Fruit fly (Drosophila melanogaster) whole organism, embryonic: ENCODE data around the gene Vha16-2.

Experiments
- Atf-2 ChIP-seq: fragments of 200-800 bp; sonication (Bioruptor generic); optimal IDR thresholded peaks from 2 replicates; lab custom pipeline; 2016; ENCODE audit warnings: missing biosample characterization, missing genetic modification characterization
- CG10267 ChIP-seq: fragments of 200-800 bp; sonication (Bioruptor generic); optimal IDR thresholded peaks from 2 replicates; lab custom pipeline; 2018; ENCODE audit warnings: missing biosample characterization, mild to moderate bottlenecking, missing genetic modification characterization, moderate library complexity
- CG10321 ChIP-seq: fragments of 200-800 bp; sonication (Bioruptor generic); IDR thresholded peaks from 2 replicates; pipeline ENCODE4 v1.3.6; 2022; ENCODE audit warnings: missing biosample characterization, missing genetic modification characterization
- CG11456 ChIP-seq: fragments of 200-800 bp; sonication (Bioruptor generic); IDR thresholded peaks from 3 replicates; pipeline ENCODE4 v1.3.6; 2022; ENCODE audit warnings: missing biosample characterization, missing genetic modification characterization
- CG12659 ChIP-seq: fragments of 200-800 bp; sonication (Bioruptor generic); optimal IDR thresholded peaks from 3 replicates; lab custom pipeline; 2017; ENCODE audit warnings: mild to moderate bottlenecking, missing biosample characterization, missing genetic modification reagents, missing genetic modification characterization
- CG13123 ChIP-seq: fragments of 200-800 bp; sonication (Bioruptor generic); optimal IDR thresholded peaks from 2 replicates; lab custom pipeline; 2016; ENCODE audit warnings: missing biosample characterization, missing genetic modification characterization
- CG13296 ChIP-seq: fragments of 200-800 bp; sonication (Bioruptor generic); optimal IDR thresholded peaks from 3 replicates; lab custom pipeline; 2018; ENCODE audit warnings: missing biosample characterization, mild to moderate bottlenecking, missing genetic modification characterization
- CG14050 ChIP-seq: fragments of 200-800 bp; sonication (Bioruptor generic); IDR thresholded peaks from 3 replicates; pipeline ENCODE4 v1.3.6; 2022; ENCODE audit warnings: missing biosample characterization, missing genetic modification characterization
- CG1529 ChIP-seq: fragments of 200-800 bp; sonication (Bioruptor generic); optimal IDR thresholded peaks from 3 replicates; lab custom pipeline; 2018; ENCODE audit warnings: missing biosample characterization, missing genetic modification characterization
- CG16813 ChIP-seq: fragments of 200-800 bp; sonication (Bioruptor generic); IDR thresholded peaks from 3 replicates; pipeline ENCODE4 v1.3.6; 2022; ENCODE audit warnings: missing biosample characterization, missing genetic modification characterization; ENCODE audit not compliant: partially characterized antibody
- CG17328 ChIP-seq: fragments of 200-800 bp; sonication (Bioruptor generic); IDR thresholded peaks from 2 replicates; pipeline ENCODE4 v1.3.6; 2022; ENCODE audit warnings: missing biosample characterization, missing genetic modification characterization
- CG1832 ChIP-seq: fragments of 200-800 bp; sonication (Bioruptor generic); optimal IDR thresholded peaks from 2 replicates; lab custom pipeline; 2017; ENCODE audit warnings: missing biosample characterization, mild to moderate bottlenecking, missing genetic modification characterization, inconsistent platforms
- CG2202 ChIP-seq: fragments of 200-800 bp; sonication (Bioruptor generic); optimal IDR thresholded peaks from 2 replicates; lab custom pipeline; 2018; ENCODE audit warnings: missing biosample characterization, mild to moderate bottlenecking, missing genetic modification characterization
- CG32532 ChIP-seq: fragments of 200-800 bp; sonication (Bioruptor generic); IDR thresholded peaks from 2 replicates; pipeline ENCODE4 v1.3.6; 2022; ENCODE audit warnings: missing biosample characterization, missing genetic modification characterization
- CG32767 ChIP-seq: fragments of 200-800 bp; sonication (Bioruptor generic); IDR thresholded peaks from 2 replicates; pipeline ENCODE4 v1.3.6; 2022; ENCODE audit warnings: missing biosample characterization, missing genetic modification characterization
- CG43689 ChIP-seq: fragments of 200-800 bp; sonication (Bioruptor generic); IDR thresholded peaks from 2 replicates; pipeline ENCODE4 v1.3.6; 2022; ENCODE audit warnings: missing biosample characterization, missing genetic modification characterization
- CG6689 ChIP-seq: fragments of 200-800 bp; sonication (Bioruptor generic); IDR thresholded peaks from 2 replicates; pipeline ENCODE4 v1.3.6; 2022; ENCODE audit warnings: missing biosample characterization, missing genetic modification characterization
- CG6813 ChIP-seq: fragments of 200-800 bp; sonication (Bioruptor generic); optimal IDR thresholded peaks from 2 replicates; lab custom pipeline; 2017; ENCODE audit warnings: missing biosample characterization, missing genetic modification characterization, mild to moderate bottlenecking, moderate library complexity, missing genetic modification reagents
- CG9215 ChIP-seq: fragments of 200-800 bp; sonication (Bioruptor generic); IDR thresholded peaks from 2 replicates; pipeline ENCODE4 v1.3.6; 2022; ENCODE audit warnings: missing biosample characterization, missing genetic modification characterization
- CG9797 ChIP-seq: fragments of 200-800 bp; sonication (Bioruptor generic); optimal IDR thresholded peaks from 3 replicates; lab custom pipeline; 2018; ENCODE audit warnings: missing biosample characterization, mild to moderate bottlenecking, missing genetic modification characterization
- CkIIα-i1 ChIP-seq: fragments of 200-800 bp; sonication (Bioruptor generic); IDR thresholded peaks from 2 replicates; pipeline ENCODE4 v1.3.6; 2022; ENCODE audit warnings: missing biosample characterization, missing genetic modification characterization
- Dref ChIP-seq: fragments of 200-800 bp; sonication (Bioruptor generic); IDR thresholded peaks from 2 replicates; pipeline ENCODE4 v1.3.6; 2022; ENCODE audit warnings: missing biosample characterization, missing genetic modification characterization
- Elba2 ChIP-seq: fragments of 200-800 bp; sonication (Bioruptor generic); optimal IDR thresholded peaks from 3 replicates; lab custom pipeline; 2016; ENCODE audit warnings: missing biosample characterization, missing genetic modification characterization
- GATAe ChIP-seq: fragments of 200-800 bp; sonication (Bioruptor generic); conservative IDR thresholded peaks from 2 replicates; pipeline ENCODE4 v1.3.6; 2022; ENCODE audit warnings: missing biosample characterization, missing genetic modification characterization
- HLH4C ChIP-seq: fragments of 200-800 bp; sonication (Bioruptor generic); IDR thresholded peaks from 3 replicates; pipeline ENCODE4 v1.3.6; 2022; ENCODE audit warnings: missing biosample characterization, missing genetic modification characterization; ENCODE audit not compliant: partially characterized antibody
- HLHmδ ChIP-seq: fragments of 200-800 bp; sonication (Bioruptor generic); optimal IDR thresholded peaks from 2 replicates; lab custom pipeline; 2018; ENCODE audit warnings: missing biosample characterization, mild to moderate bottlenecking, missing genetic modification characterization, moderate library complexity
- Hr3 ChIP-seq: fragments of 200-800 bp; sonication (Bioruptor generic); optimal IDR thresholded peaks from 3 replicates; lab custom pipeline; 2016; ENCODE audit warnings: missing biosample characterization, missing genetic modification characterization
- Hsf ChIP-seq: fragments of 200-800 bp; sonication (Bioruptor generic); optimal IDR thresholded peaks from 3 replicates; lab custom pipeline; 2016; ENCODE audit warnings: missing biosample characterization, missing genetic modification characterization
- Lpt ChIP-seq: fragments of >200 bp; optimal IDR thresholded peaks from 2 replicates; lab custom pipeline; 2018; ENCODE audit warnings: missing biosample characterization, missing genetic modification characterization
- Myb ChIP-seq: fragments of 200-800 bp; sonication (Bioruptor generic); optimal IDR thresholded peaks from 2 replicates; lab custom pipeline; 2016; ENCODE audit warnings: missing biosample characterization, missing genetic modification characterization
- NC2α ChIP-seq: fragments of 200-800 bp; sonication (Bioruptor generic); optimal IDR thresholded peaks from 2 replicates; lab custom pipeline; 2016; ENCODE audit warnings: missing biosample characterization, missing genetic modification characterization
- NC2β ChIP-seq: fragments of 200-800 bp; sonication (Bioruptor generic); optimal IDR thresholded peaks from 2 replicates; lab custom pipeline; 2016; ENCODE audit warnings: missing biosample characterization, missing genetic modification characterization
- NfI ChIP-seq: fragments of 200-800 bp; sonication (Bioruptor generic); optimal IDR thresholded peaks from 3 replicates; lab custom pipeline; 2018; ENCODE audit warnings: missing biosample characterization, mild to moderate bottlenecking, missing genetic modification characterization, moderate library complexity
- Ptx1 ChIP-seq: fragments of 200-800 bp; sonication (Bioruptor generic); IDR thresholded peaks from 2 replicates; pipeline ENCODE4 v1.3.6; 2022; ENCODE audit warnings: missing biosample characterization, missing genetic modification characterization
- Side ChIP-seq: fragments of 200-800 bp; sonication (Bioruptor generic); optimal IDR thresholded peaks from 2 replicates; lab custom pipeline; 2016; ENCODE audit warnings: missing biosample characterization, missing genetic modification characterization
- Sry-β ChIP-seq: fragments of 200-800 bp; sonication (Bioruptor generic); optimal IDR thresholded peaks from 2 replicates; lab custom pipeline; 2018; ENCODE audit warnings: missing biosample characterization, mild to moderate bottlenecking, missing genetic modification characterization, moderate library complexity
- Usf ChIP-seq: fragments of 200-800 bp; sonication (Bioruptor generic); optimal IDR thresholded peaks from 2 replicates; lab custom pipeline; 2017; ENCODE audit warnings: missing genotype, missing biosample characterization, missing genetic modification characterization
- Vsx1 ChIP-seq: fragments of 200-800 bp; sonication (Bioruptor generic); optimal IDR thresholded peaks from 2 replicates; lab custom pipeline; 2017; ENCODE audit warnings: missing biosample characterization, mild to moderate bottlenecking, missing genetic modification characterization, missing genetic modification reagents
- az2 ChIP-seq: fragments of 200-800 bp; sonication (Bioruptor generic); optimal IDR thresholded peaks from 3 replicates; lab custom pipeline; 2016; ENCODE audit warnings: missing biosample characterization, missing genetic modification characterization
- bab2 ChIP-seq: fragments of 200-800 bp; sonication (Bioruptor generic); optimal IDR thresholded peaks from 2 replicates; lab custom pipeline; 2016; ENCODE audit warnings: missing biosample characterization, missing genetic modification characterization
- btn ChIP-seq: fragments of 200-800 bp; sonication (Bioruptor generic); optimal IDR thresholded peaks from 2 replicates; lab custom pipeline; 2016; ENCODE audit warnings: missing biosample characterization, missing genetic modification characterization
- cg ChIP-seq: fragments of 200-800 bp; sonication (Bioruptor generic); optimal IDR thresholded peaks from 3 replicates; lab custom pipeline; 2019; ENCODE audit warnings: missing biosample characterization, mild to moderate bottlenecking, missing genetic modification characterization, moderate library complexity
- crol ChIP-seq: fragments of 200-800 bp; sonication (Bioruptor generic); IDR thresholded peaks from 2 replicates; pipeline ENCODE4 v1.3.6; 2022; ENCODE audit warnings: missing biosample characterization, missing genetic modification characterization
- disco-r ChIP-seq: fragments of 200-800 bp; sonication (Bioruptor generic); optimal IDR thresholded peaks from 2 replicates; lab custom pipeline; 2016; ENCODE audit warnings: missing biosample characterization, missing genetic modification characterization
- hb ChIP-seq: fragments of 200-800 bp; sonication (Bioruptor generic); IDR thresholded peaks from 3 replicates; pipeline ENCODE4 v1.3.6; 2022; ENCODE audit warnings: missing biosample characterization, missing genetic modification characterization; ENCODE audit not compliant: partially characterized antibody
- jumu ChIP-seq: fragments of 200-800 bp; sonication (Bioruptor generic); optimal IDR thresholded peaks from 3 replicates; lab custom pipeline; 2016; ENCODE audit warnings: missing biosample characterization, missing genetic modification characterization
- ken ChIP-seq: fragments of 200-800 bp; sonication (Bioruptor generic); IDR thresholded peaks from 3 replicates; pipeline ENCODE4 v1.3.6; 2022; ENCODE audit warnings: missing biosample characterization, missing genetic modification characterization
- lilli ChIP-seq: fragments of 200-800 bp; sonication (Bioruptor generic); optimal IDR thresholded peaks from 3 replicates; lab custom pipeline; 2016; ENCODE audit warnings: missing biosample characterization, missing genetic modification characterization
- mld ChIP-seq: fragments of 200-800 bp; sonication (Bioruptor generic); IDR thresholded peaks from 3 replicates; pipeline ENCODE4 v1.3.6; 2022; ENCODE audit warnings: missing biosample characterization, missing genetic modification characterization; ENCODE audit not compliant: partially characterized antibody
- rib ChIP-seq: fragments of 200-800 bp; sonication (Bioruptor generic); IDR thresholded peaks from 2 replicates; pipeline ENCODE4 v1.3.6; 2022; ENCODE audit warnings: missing biosample characterization, missing genetic modification characterization
- scrt ChIP-seq: fragments of 200-800 bp; sonication (Bioruptor generic); optimal IDR thresholded peaks from 2 replicates; lab custom pipeline; 2018; ENCODE audit warnings: missing biosample characterization, mild to moderate bottlenecking, missing genetic modification characterization, moderate library complexity
- sens ChIP-seq: fragments of 200-800 bp; sonication (Bioruptor generic); peaks from one replicate; lab custom pipeline; 2016; ENCODE audit warnings: missing biosample characterization, missing genetic modification characterization
- wor ChIP-seq: fragments of 200-800 bp; sonication (Bioruptor generic); IDR thresholded peaks from 2 replicates; pipeline ENCODE4 v1.3.6; 2022; ENCODE audit warnings: missing biosample characterization, missing genetic modification characterization

Vha16-2 gene

dm6 chr3L:11492457-11492856 lies 17.7 kb downstream of the Vha16-2 start (continued):
- TF ChIP-seq CG9797 (GFP tag; lab: Kevin White, UChicago) (no peak), CG13123 (GFP tag; lab: Kevin White, UChicago) (no peak), HLHmδ (GFP tag; lab: Kevin White, UChicago) (no peak), CG6813 (GFP tag; lab: Kevin White, UChicago) (no peak), hb (GFP tag; lab: Robert Waterston, UW) (no peak), CG9215 (GFP tag; lab: Robert Waterston, UW) (no peak), CG32532 (GFP tag; lab: Robert Waterston, UW) (no peak), Usf (GFP tag; lab: Kevin White, UChicago) (no peak), btn (peak; percentile 4), CG1832 (GFP tag; lab: Kevin White, UChicago) (peak; percentile 60), GATAe (GFP tag; lab: Robert Waterston, UW) (no peak), NC2α (GFP tag; lab: Kevin White, UChicago) (no peak), NfI (GFP tag; lab: Kevin White, UChicago) (no peak), Hr3 (GFP tag; lab: Kevin White, UChicago) (no peak), CG32767 (GFP tag; lab: Robert Waterston, UW) (no peak), Dref (no peak), Lpt (GFP tag; lab: Kevin White, UChicago) (no peak), CG11456 (GFP tag; lab: Robert Waterston, UW) (no peak), CG12659 (GFP tag; lab: Kevin White, UChicago) (no peak), wor (GFP tag; lab: Robert Waterston, UW) (no peak), CG10321 (GFP tag; lab: Robert Waterston, UW) (peak; percentile 65; the same call in 1 of the 2 replicates), CG16813 (no peak), Myb (GFP tag; lab: Kevin White, UChicago) (no peak), CG13296 (GFP tag; lab: Kevin White, UChicago) (no peak), Sry-β (no peak), Elba2 (GFP tag; lab: Kevin White, UChicago) (no peak), NC2β (no peak), rib (GFP tag; lab: Robert Waterston, UW) (0 out of 2 replicates have a peak, but pooled peaks have one; percentile 27), jumu (GFP tag; lab: Kevin White, UChicago) (no peak), HLH4C (GFP tag; lab: Robert Waterston, UW) (no peak), Atf-2 (GFP tag; lab: Kevin White, UChicago) (no peak), scrt (no peak), az2 (GFP tag; lab: Kevin White, UChicago) (no peak), CkIIα-i1 (GFP tag; lab: Robert Waterston, UW) (no peak), Vsx1 (GFP tag; lab: Kevin White, UChicago) (no peak), CG6689 (no peak), mld (GFP tag; lab: Robert Waterston, UW) (no peak), disco-r (GFP tag; lab: Kevin White, UChicago) (no peak), CG2202 (tag; lab: Kevin White, UChicago) (no peak), CG1529 (GFP tag; lab: Kevin White, UChicago) (no peak), crol (GFP tag; lab: Robert Waterston, UW) (peak; percentile 73; the same call in 1 of the 2 replicates), CG43689 (no peak), Ptx1 (GFP tag; lab: Robert Waterston, UW) (no peak), cg (no peak), sens (GFP tag; lab: Kevin White, UChicago) (no peak), Side (no peak), lilli (GFP tag; lab: Kevin White, UChicago) (no peak), CG14050 (GFP tag; lab: Robert Waterston, UW) (no peak), CG10267 (tag; lab: Kevin White, UChicago) (no peak), Hsf (GFP tag; lab: Kevin White, UChicago) (no peak), CG17328 (0 out of 2 replicates have a peak, but pooled peaks have one; percentile 11), ken (no peak), bab2 (no peak)
